Worm (Caenorhabditis elegans) whole organism, L4 larva: Measurements from ENCODE around the gene Y53F4B.39.

Experiments used
- ZK337.2 ChIP-seq: fragments of 200-800 bp; sonication (Bioruptor generic); IDR thresholded peaks from 2 replicates; pipeline ENCODE4 v1.3.6; 2022; ENCODE audit warnings: missing genetic modification reagents, missing genetic modification characterization, missing compliant biosample characterization
- mep-1 ChIP-seq: fragments of 150-350 bp; sonication (generic microtip); optimal IDR thresholded peaks from 3 replicates; lab custom pipeline; 2014; ENCODE audit warnings: missing biosample characterization, missing genetic modification characterization
- nhr-237 ChIP-seq: sonication (generic microtip); optimal IDR thresholded peaks from 2 replicates; lab custom pipeline; 2017; ENCODE audit warnings: missing biosample characterization, missing genetic modification characterization
- pha-4 ChIP-seq, 2 experiments: fragments of 150-350 bp in 1 of 2; fragments of 200-800 bp in 1 of 2; sonication (Bioruptor generic) in 1 of 2; IDR thresholded peaks in 1 of 2; optimal IDR thresholded peaks in 1 of 2; 2 replicates each; pipeline versions ENCODE4 v1.3.6 to Lab custom; 2014 to 2022; ENCODE audit warnings: missing genetic modification characterization in 2 of 2, missing genetic modification reagents in 2 of 2, missing biosample characterization in 1 of 2, missing compliant biosample characterization in 1 of 2
- pqm-1 ChIP-seq: sonication (generic microtip); optimal IDR thresholded peaks from 2 replicates; lab custom pipeline; 2017; ENCODE audit warnings: missing biosample characterization, missing genetic modification characterization
- snpc-4 ChIP-seq: fragments of 150-350 bp; optimal IDR thresholded peaks from 2 replicates; lab custom pipeline; 2014; ENCODE audit warnings: missing biosample characterization, missing genetic modification characterization
- ztf-7 ChIP-seq: fragments of 150-350 bp; optimal IDR thresholded peaks from 2 replicates; lab custom pipeline; 2014; ENCODE audit warnings: missing biosample characterization, missing genetic modification characterization

DNA sequence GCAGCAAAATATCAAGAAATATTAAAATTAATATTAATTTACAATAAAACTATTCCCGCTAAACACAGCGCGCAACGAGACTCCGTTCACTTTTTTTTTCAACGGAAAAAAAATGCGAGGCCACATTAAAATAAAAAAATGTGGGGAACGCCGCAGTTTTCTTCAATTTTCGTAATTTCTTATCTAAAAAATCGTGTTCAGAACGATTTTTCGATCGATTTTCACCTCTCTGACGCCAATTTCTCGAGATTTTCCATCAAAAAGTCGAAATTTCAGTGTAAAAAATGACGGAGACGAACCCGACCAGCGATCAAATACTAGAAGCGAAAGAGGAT lies 20.1 kb upstream of the Y53F4B.39 start, which contains the start of gene Y53F4B.21:
- no peak for TF ChIP-seq ZK337.2 (GFP tag; lab: Robert Waterston, UW)
- no peak for TF ChIP-seq pha-4 (GFP tag; IDR thresholded peaks at IDR 0.05; lab: Robert Waterston, UW)
- TF ChIP-seq pha-4 (tag; optimal IDR thresholded peaks at IDR 0.05; lab: Kevin White, UChicago) = no peak
- no peak for TF ChIP-seq ztf-7 (tag; lab: Kevin White, UChicago)
- no peak for TF ChIP-seq mep-1 (tag; lab: Kevin White, UChicago)
- no peak for TF ChIP-seq nhr-237 (tag; lab: Kevin White, UChicago)
- TF ChIP-seq pqm-1 = no peak
- no peak for TF ChIP-seq snpc-4
